Worm (Caenorhabditis elegans): ENCODE data around the gene C17B7.14.

The C17B7.14 gene

ce11 chrV:3287330-3287729 is 33.0 kb downstream of the C17B7.14 start, which contains the start of gene F35F10.7:
Gene F35F10.7, minus strand, starts transcription at chrV:3287430.
- no peak for TF ChIP-seq ets-5 (GFP tag; IDR thresholded peaks at IDR 0.05)
- no peak for TF ChIP-seq sup-37 (GFP tag; optimal IDR thresholded peaks at IDR 0.05)
- no peak for TF ChIP-seq nhr-12 (tag; optimal IDR thresholded peaks at IDR 0.05)
- TF ChIP-seq ztf-11 (tag; optimal IDR thresholded peaks at IDR 0.05), result no peak
- TF ChIP-seq efl-1 (optimal IDR thresholded peaks at IDR 0.05), result no peak
- no peak for TF ChIP-seq efl-1 (GFP tag; optimal IDR thresholded peaks at IDR 0.05 in 1 of 2)
- TF ChIP-seq fkh-10 (GFP tag; optimal IDR thresholded peaks at IDR 0.05), result no peak
- no peak for TF ChIP-seq ceh-90 (tag; optimal IDR thresholded peaks at IDR 0.05)
- no peak for TF ChIP-seq ces-1 (GFP tag; optimal IDR thresholded peaks at IDR 0.05)

ce11 chrV:3284629-3285028 is 35.7 kb downstream of the C17B7.14 start, which contains the start of gene F35F10.5:
Gene F35F10.5, plus strand, starts transcription at chrV:3284929.
- TF ChIP-seq hpl-2 (GFP tag; optimal IDR thresholded peaks at IDR 0.05) (no peak), ets-5 (GFP tag; IDR thresholded peaks at IDR 0.05) (no peak), lin-14 (GFP tag; optimal IDR thresholded peaks at IDR 0.05) (no peak), fos-1 (tag; optimal IDR thresholded peaks at IDR 0.05) (no peak), nhr-84 (tag; optimal IDR thresholded peaks at IDR 0.05) (no peak), zag-1 (tag; optimal IDR thresholded peaks at IDR 0.05) (no peak), pqm-1 (tag; optimal IDR thresholded peaks at IDR 0.05) (no peak), fkh-10 (GFP tag; optimal IDR thresholded peaks at IDR 0.05) (no peak), vab-15 (tag; optimal IDR thresholded peaks at IDR 0.05) (no peak), elt-3 (tag; optimal IDR thresholded peaks at IDR 0.05) (no peak), dsc-1 (tag; optimal IDR thresholded peaks at IDR 0.05) (no peak), pag-3 (tag; optimal IDR thresholded peaks at IDR 0.05; ENCODE audit: borderline replicate concordance, insufficient read depth) (no peak)

- TF ChIP-seq nhr-47 (tag; optimal IDR thresholded peaks at IDR 0.05) (no peak), fkh-10 (GFP tag; optimal IDR thresholded peaks at IDR 0.05) (no peak), ets-5 (GFP tag; IDR thresholded peaks at IDR 0.05) (no peak)
Measured at ce11 chrV:3282957-3283356, 37.4 kb downstream of the C17B7.14 start, which contains the start of gene str-64. Gene str-64, plus strand, starts transcription at chrV:3283257.

- TF ChIP-seq nhr-11 (tag; optimal IDR thresholded peaks at IDR 0.05) (no peak), rnt-1 (tag; optimal IDR thresholded peaks at IDR 0.05) (peak; percentile 16), tbx-2 (tag; optimal IDR thresholded peaks at IDR 0.05) (no peak), nhr-84 (tag; optimal IDR thresholded peaks at IDR 0.05) (no peak)
Measured at ce11 chrV:3281523-3281922, 38.8 kb downstream of the C17B7.14 start, which contains the start of gene T28A11.25. Gene T28A11.25, plus strand, starts transcription at chrV:3281823.

ce11 chrV:3280009-3280408 is 40.3 kb downstream of the C17B7.14 start, which contains the start of gene T28A11.2:
Gene T28A11.2, plus strand, starts transcription at chrV:3280379.
- TF ChIP-seq C34B4.2 (tag; optimal IDR thresholded peaks at IDR 0.05) (no peak), aly-2 (tag; optimal IDR thresholded peaks at IDR 0.05) (no peak), vab-15 (tag; optimal IDR thresholded peaks at IDR 0.05) (no peak), rnt-1 (tag; optimal IDR thresholded peaks at IDR 0.05) (peak; percentile 44), lin-14 (GFP tag; optimal IDR thresholded peaks at IDR 0.05) (peak; percentile 42), C16A3.4 (tag; optimal IDR thresholded peaks at IDR 0.05) (no peak), efl-1 (optimal IDR thresholded peaks at IDR 0.05) (no peak), efl-1 (GFP tag; optimal IDR thresholded peaks at IDR 0.05 in 1 of 2) (peak in 1 of 2 experiments; percentile 53), fkh-8 (tag; optimal IDR thresholded peaks at IDR 0.05) (no peak), mef-2 (tag; optimal IDR thresholded peaks at IDR 0.05) (no peak), nhr-71 (tag; optimal IDR thresholded peaks at IDR 0.05) (peak; percentile 56), unc-98 (GFP tag; IDR thresholded peaks at IDR 0.05) (no peak), sox-4 (tag; optimal IDR thresholded peaks at IDR 0.05) (no peak), blmp-1 (tag; optimal IDR thresholded peaks at IDR 0.05) (no peak), unc-62 (GFP tag; optimal IDR thresholded peaks at IDR 0.05) (no peak), irx-1 (tag; optimal IDR thresholded peaks at IDR 0.05) (no peak), nhr-77 (tag; optimal IDR thresholded peaks at IDR 0.05) (no peak), nhr-19 (GFP tag; conservative IDR thresholded peaks at IDR 0.05) (peak; percentile 14; the same call in 1 of the 2 replicates), ceh-90 (tag; optimal IDR thresholded peaks at IDR 0.05) (no peak), xbp-1 (tag; optimal IDR thresholded peaks at IDR 0.05) (no peak), elt-3 (tag; optimal IDR thresholded peaks at IDR 0.05) (no peak), mdl-1 (tag; optimal IDR thresholded peaks at IDR 0.05) (no peak), nhr-76 (tag; optimal IDR thresholded peaks at IDR 0.05) (no peak)

Measured in whole organism, L1 larva.